Worm (Caenorhabditis elegans): Measurements from ENCODE around the gene C10E2.2.

The C10E2.2 gene

DNA sequence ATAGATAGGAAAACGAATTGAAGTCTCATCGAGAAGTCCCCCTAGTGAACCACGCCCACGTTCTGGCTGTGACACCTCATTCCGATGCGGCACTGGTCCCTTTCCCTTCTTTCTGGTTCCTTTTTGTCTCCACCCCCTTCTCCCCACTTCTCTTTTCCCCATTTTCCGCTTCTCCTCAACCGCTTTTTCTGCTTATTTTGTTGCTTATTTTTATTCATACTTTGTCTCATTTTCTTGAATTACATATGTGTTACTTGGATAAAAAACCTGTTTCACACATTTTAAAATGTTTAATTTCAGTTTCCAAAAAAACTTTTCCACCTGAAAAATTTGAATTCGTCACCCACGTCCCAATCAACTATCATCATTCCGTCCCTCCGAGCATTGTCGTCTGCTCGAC lies 33.7 kb upstream of the C10E2.2 start, which contains the start of gene lgc-53:
lgc-53 (plus strand) TSS at position 301 of the 400 bp plus-strand sequence.
- TF ChIP-seq ceh-45 (GFP tag; IDR thresholded peaks at IDR 0.05): no peak
- no peak for TF ChIP-seq rnt-1 (tag; optimal IDR thresholded peaks at IDR 0.05)
- no peak for TF ChIP-seq gmeb-2 (tag; optimal IDR thresholded peaks at IDR 0.05)
- no peak for TF ChIP-seq odd-2 (tag; optimal IDR thresholded peaks at IDR 0.05)
- no peak for TF ChIP-seq nfya-1 (tag; optimal IDR thresholded peaks at IDR 0.05)
- TF ChIP-seq C38D4.7 (GFP tag; optimal IDR thresholded peaks at IDR 0.05): no peak
- TF ChIP-seq elt-2 (tag; optimal IDR thresholded peaks at IDR 0.05): no peak
- TF ChIP-seq pax-1 (tag; optimal IDR thresholded peaks at IDR 0.05): no peak
- no peak for TF ChIP-seq eyg-1 (tag; optimal IDR thresholded peaks at IDR 0.05)
- no peak for TF ChIP-seq ceh-2 (tag; optimal IDR thresholded peaks at IDR 0.05)
- no peak for TF ChIP-seq sdc-2 (tag; optimal IDR thresholded peaks at IDR 0.05)
- no peak for TF ChIP-seq lim-6 (tag; optimal IDR thresholded peaks at IDR 0.05)
- TF ChIP-seq pha-4 (tag; optimal IDR thresholded peaks at IDR 0.05): no peak
- no peak for TF ChIP-seq pqm-1 (tag; optimal IDR thresholded peaks at IDR 0.05)

DNA sequence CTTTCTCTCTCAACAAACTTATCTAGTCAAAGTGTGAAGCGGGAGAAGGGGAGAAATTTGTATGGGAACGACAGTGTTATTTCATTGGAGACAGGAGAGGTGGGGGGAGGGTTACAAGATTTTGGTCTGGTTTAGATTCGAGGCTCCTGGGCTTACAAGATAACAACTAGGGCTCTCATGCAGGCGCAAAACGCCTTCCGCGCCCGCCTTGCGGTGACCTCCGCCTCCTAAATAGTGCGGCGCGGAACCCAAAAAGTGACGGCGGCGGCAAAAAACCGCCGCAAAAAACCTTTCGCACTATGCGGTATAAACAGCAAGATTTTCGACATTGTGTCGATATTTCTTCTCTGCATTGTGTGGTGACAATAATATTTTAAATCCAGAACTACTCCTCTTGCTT lies 29.1 kb upstream of the C10E2.2 start:
- TF ChIP-seq hlh-8 (tag; optimal IDR thresholded peaks at IDR 0.05): no peak
- no peak for TF ChIP-seq ceh-19 (GFP tag; optimal IDR thresholded peaks at IDR 0.05)
- TF ChIP-seq pha-4 (tag; optimal IDR thresholded peaks at IDR 0.05): no peak
- TF ChIP-seq ztf-16 (tag; optimal IDR thresholded peaks at IDR 0.05): no peak
- no peak for TF ChIP-seq ceh-30 (tag; optimal IDR thresholded peaks at IDR 0.05)
- no peak for TF ChIP-seq syd-9 (tag; optimal IDR thresholded peaks at IDR 0.05)
- TF ChIP-seq pag-3 (tag; optimal IDR thresholded peaks at IDR 0.05; ENCODE audit: borderline replicate concordance): no peak
- TF ChIP-seq ceh-18 (tag; optimal IDR thresholded peaks at IDR 0.05): no peak
- no peak for TF ChIP-seq Y22D7AL.16 (tag; optimal IDR thresholded peaks at IDR 0.05)
- TF ChIP-seq lim-6 (tag; optimal IDR thresholded peaks at IDR 0.05): no peak
- TF ChIP-seq ref-2 (tag; optimal IDR thresholded peaks at IDR 0.05): no peak
- TF ChIP-seq K09A11.1 (tag; optimal IDR thresholded peaks at IDR 0.05; ENCODE audit: insufficient read depth): no peak
- TF ChIP-seq ceh-31 (tag; optimal IDR thresholded peaks at IDR 0.05): no peak
- no peak for TF ChIP-seq fkh-10 (GFP tag; optimal IDR thresholded peaks at IDR 0.05)
- no peak for TF ChIP-seq ceh-14 (tag; optimal IDR thresholded peaks at IDR 0.05)
- TF ChIP-seq ttx-3 (tag; optimal IDR thresholded peaks at IDR 0.05): no peak
- TF ChIP-seq ceh-24 (tag; optimal IDR thresholded peaks at IDR 0.05): no peak
- TF ChIP-seq nhr-232 (tag; optimal IDR thresholded peaks at IDR 0.05): no peak
- no peak for TF ChIP-seq tbx-7 (tag; optimal IDR thresholded peaks at IDR 0.05)
- TF ChIP-seq hlh-30 (tag; optimal IDR thresholded peaks at IDR 0.05; ENCODE audit: insufficient read depth): no peak

DNA sequence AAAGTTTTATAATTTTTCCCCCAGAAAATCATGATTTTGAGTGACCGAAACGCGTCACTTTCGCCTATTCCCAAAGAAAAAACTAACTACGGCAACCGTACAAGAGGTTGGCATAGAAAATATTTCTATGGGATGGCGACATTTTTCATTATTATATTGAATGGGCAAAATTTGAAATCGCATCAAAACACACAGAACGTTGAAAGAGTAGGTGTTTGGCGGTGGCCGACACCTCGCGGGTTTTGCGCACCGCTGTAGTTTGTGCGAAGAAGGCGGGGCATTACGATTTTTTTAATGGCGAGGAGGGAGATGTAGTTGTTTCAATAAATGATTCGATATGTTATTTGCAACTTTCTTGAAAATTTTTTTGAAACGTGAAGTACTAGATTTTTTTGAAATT lies 23.1 kb upstream of the C10E2.2 start:
- TF ChIP-seq ref-2 (tag; optimal IDR thresholded peaks at IDR 0.05): no peak
- no peak for TF ChIP-seq hlh-15 (tag; optimal IDR thresholded peaks at IDR 0.05)
- TF ChIP-seq ceh-19 (GFP tag; optimal IDR thresholded peaks at IDR 0.05): no peak
- TF ChIP-seq ceh-31 (tag; optimal IDR thresholded peaks at IDR 0.05): no peak
- TF ChIP-seq elt-4 (tag; optimal IDR thresholded peaks at IDR 0.05): no peak
- no peak for TF ChIP-seq sox-4 (tag; optimal IDR thresholded peaks at IDR 0.05)
- no peak for TF ChIP-seq Y22D7AL.16 (tag; optimal IDR thresholded peaks at IDR 0.05)
- no peak for TF ChIP-seq tbx-7 (tag; optimal IDR thresholded peaks at IDR 0.05)
- no peak for TF ChIP-seq dve-1 (tag; optimal IDR thresholded peaks at IDR 0.05)
- no peak for TF ChIP-seq pat-9 (tag; optimal IDR thresholded peaks at IDR 0.05)
- no peak for TF ChIP-seq hlh-8 (tag; optimal IDR thresholded peaks at IDR 0.05)
- TF ChIP-seq ceh-9 (tag; optimal IDR thresholded peaks at IDR 0.05): no peak

DNA sequence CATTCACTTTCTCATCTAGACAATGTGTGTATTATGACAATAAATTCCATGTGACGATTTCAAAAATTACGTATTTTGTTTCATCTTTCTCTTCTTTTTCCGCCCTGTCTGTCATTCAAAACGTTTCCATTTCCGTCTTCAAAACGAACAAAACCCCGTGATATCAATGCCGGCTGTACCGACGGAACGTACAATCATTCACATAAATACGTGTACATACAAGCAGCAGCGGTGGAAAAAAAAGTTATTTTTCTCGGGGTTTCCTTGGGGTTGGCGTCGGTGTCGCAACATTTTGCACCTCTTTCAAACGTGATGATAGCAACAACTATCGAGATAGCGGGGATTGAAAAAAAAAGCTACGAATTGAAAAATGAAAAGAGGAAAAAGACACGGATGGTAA lies 20.1 kb upstream of the C10E2.2 start:
- TF ChIP-seq ceh-2 (tag; optimal IDR thresholded peaks at IDR 0.05) (no peak), syd-9 (tag; optimal IDR thresholded peaks at IDR 0.05) (no peak), ceh-31 (tag; optimal IDR thresholded peaks at IDR 0.05) (no peak), ztf-16 (tag; optimal IDR thresholded peaks at IDR 0.05) (no peak), tbx-7 (tag; optimal IDR thresholded peaks at IDR 0.05) (no peak)
